Fruit fly (Drosophila melanogaster) whole organism, embryonic: ENCODE measurements around the gene Rad17.

Experiments used
- B-H2 ChIP-seq: fragments of 200-800 bp; sonication (Bioruptor generic); optimal IDR thresholded peaks from 2 replicates; lab custom pipeline; 2018; ENCODE audit warnings: missing biosample characterization, mild to moderate bottlenecking, missing genetic modification characterization
- CG10321 ChIP-seq: fragments of 200-800 bp; sonication (Bioruptor generic); IDR thresholded peaks from 2 replicates; pipeline ENCODE4 v1.3.6; 2022; ENCODE audit warnings: missing biosample characterization, missing genetic modification characterization
- CG12236 ChIP-seq: fragments of 200-800 bp; sonication (Bioruptor generic); optimal IDR thresholded peaks from 2 replicates; lab custom pipeline; 2016; ENCODE audit warnings: missing biosample characterization, missing genetic modification characterization
- CG14014 ChIP-seq: fragments of 200-800 bp; sonication (Bioruptor generic); IDR thresholded peaks from 2 replicates; pipeline ENCODE4 v1.3.6; 2022; ENCODE audit warnings: missing biosample characterization, missing genetic modification characterization
- CG14667 ChIP-seq: fragments of 200-800 bp; sonication (Bioruptor generic); IDR thresholded peaks from 2 replicates; pipeline ENCODE4 v1.3.6; 2022; ENCODE audit warnings: missing biosample characterization, missing genetic modification characterization
- CG1529 ChIP-seq: fragments of 200-800 bp; sonication (Bioruptor generic); optimal IDR thresholded peaks from 3 replicates; lab custom pipeline; 2018; ENCODE audit warnings: missing biosample characterization, missing genetic modification characterization
- CG15514 ChIP-seq: fragments of 200-800 bp; sonication (Bioruptor generic); optimal IDR thresholded peaks from 3 replicates; lab custom pipeline; 2017; ENCODE audit warnings: missing biosample characterization, missing genetic modification characterization, mild to moderate bottlenecking, moderate library complexity, missing genetic modification reagents
- CG15696 ChIP-seq: fragments of 200-800 bp; sonication (Bioruptor generic); optimal IDR thresholded peaks from 2 replicates; lab custom pipeline; 2019; ENCODE audit warnings: missing biosample characterization, mild to moderate bottlenecking, missing genetic modification characterization, moderate library complexity
- CG17361 ChIP-seq: fragments of 200-800 bp; sonication (Bioruptor generic); IDR thresholded peaks from 3 replicates; pipeline ENCODE4 v1.3.6; 2022; ENCODE audit warnings: missing biosample characterization, missing genetic modification characterization
- CG18599 ChIP-seq: fragments of 200-800 bp; sonication (Bioruptor generic); optimal IDR thresholded peaks from 3 replicates; lab custom pipeline; 2017; ENCODE audit warnings: missing biosample characterization, missing genetic modification characterization, mild to moderate bottlenecking, moderate library complexity, missing genetic modification reagents
- CG18619 ChIP-seq: fragments of 200-800 bp; sonication (Bioruptor generic); optimal IDR thresholded peaks from 3 replicates; lab custom pipeline; 2017; ENCODE audit warnings: missing biosample characterization, mild to moderate bottlenecking, missing genetic modification characterization
- CG2889 ChIP-seq: fragments of 200-800 bp; sonication (Bioruptor generic); IDR thresholded peaks from 3 replicates; pipeline ENCODE4 v1.3.6; 2022; ENCODE audit warnings: missing biosample characterization, missing genetic modification characterization
- CG34376 ChIP-seq: fragments of 200-800 bp; sonication (Bioruptor generic); optimal IDR thresholded peaks from 2 replicates; lab custom pipeline; 2018; ENCODE audit warnings: missing biosample characterization, mild to moderate bottlenecking, missing genetic modification characterization
- CG5180 ChIP-seq: fragments of 200-800 bp; sonication (Bioruptor generic); optimal IDR thresholded peaks from 3 replicates; lab custom pipeline; 2017; ENCODE audit warnings: missing biosample characterization, missing genetic modification characterization, mild to moderate bottlenecking, moderate library complexity, missing genetic modification reagents
- CG6791 ChIP-seq: fragments of 200-800 bp; sonication (Bioruptor generic); IDR thresholded peaks from 3 replicates; pipeline ENCODE4 v1.3.6; 2022; ENCODE audit warnings: missing biosample characterization, missing genetic modification characterization; ENCODE audit not compliant: partially characterized antibody
- CG6813 ChIP-seq: fragments of 200-800 bp; sonication (Bioruptor generic); optimal IDR thresholded peaks from 2 replicates; lab custom pipeline; 2017; ENCODE audit warnings: missing biosample characterization, missing genetic modification characterization, mild to moderate bottlenecking, moderate library complexity, missing genetic modification reagents
- CG9437 ChIP-seq: fragments of 200-800 bp; sonication (Bioruptor generic); optimal IDR thresholded peaks from 2 replicates; lab custom pipeline; 2018; ENCODE audit warnings: missing biosample characterization, mild to moderate bottlenecking, missing genetic modification characterization
- CG9876 ChIP-seq: fragments of 200-800 bp; sonication (Bioruptor generic); optimal IDR thresholded peaks from 2 replicates; lab custom pipeline; 2016; ENCODE audit warnings: missing biosample characterization, missing genetic modification characterization
- CoRest ChIP-seq: fragments of 200-800 bp; sonication (Bioruptor generic); optimal IDR thresholded peaks from 3 replicates; lab custom pipeline; 2018; ENCODE audit warnings: missing biosample characterization, mild to moderate bottlenecking, missing genetic modification characterization, moderate library complexity
- Dek ChIP-seq: fragments of 200-800 bp; sonication (Bioruptor generic); optimal IDR thresholded peaks from 3 replicates; lab custom pipeline; 2019; ENCODE audit warnings: missing biosample characterization, mild to moderate bottlenecking, missing genetic modification characterization, moderate library complexity
- Dip3 ChIP-seq: fragments of 200-800 bp; sonication (Bioruptor generic); optimal IDR thresholded peaks from 3 replicates; lab custom pipeline; 2016; ENCODE audit warnings: missing biosample characterization, missing genetic modification characterization
- Dp ChIP-seq: fragments of 200-800 bp; sonication (Bioruptor generic); optimal IDR thresholded peaks from 2 replicates; lab custom pipeline; 2018; ENCODE audit warnings: missing biosample characterization, mild to moderate bottlenecking, missing genetic modification characterization, moderate library complexity
- Dref ChIP-seq: fragments of 200-800 bp; sonication (Bioruptor generic); IDR thresholded peaks from 2 replicates; pipeline ENCODE4 v1.3.6; 2022; ENCODE audit warnings: missing biosample characterization, missing genetic modification characterization
- Fer1 ChIP-seq: fragments of 200-800 bp; sonication (Bioruptor generic); optimal IDR thresholded peaks from 2 replicates; lab custom pipeline; 2017; ENCODE audit warnings: missing biosample characterization, mild to moderate bottlenecking, missing genetic modification characterization
- GATAe ChIP-seq: fragments of 200-800 bp; sonication (Bioruptor generic); conservative IDR thresholded peaks from 2 replicates; pipeline ENCODE4 v1.3.6; 2022; ENCODE audit warnings: missing biosample characterization, missing genetic modification characterization
- Hr51 ChIP-seq, 2 experiments: fragments of 200-800 bp; sonication (Bioruptor generic); optimal IDR thresholded peaks; 2 replicates in 1 of 2; 3 replicates in 1 of 2; lab custom pipeline; 2016 to 2018; ENCODE audit warnings: missing biosample characterization in 2 of 2, missing genetic modification characterization in 2 of 2, mild to moderate bottlenecking in 1 of 2, moderate library complexity in 1 of 2
- PHDP ChIP-seq: fragments of 200-800 bp; sonication (Bioruptor generic); optimal IDR thresholded peaks from 3 replicates; lab custom pipeline; 2018; ENCODE audit warnings: missing biosample characterization, mild to moderate bottlenecking, missing genetic modification characterization, moderate library complexity
- Ptx1 ChIP-seq: fragments of 200-800 bp; sonication (Bioruptor generic); IDR thresholded peaks from 2 replicates; pipeline ENCODE4 v1.3.6; 2022; ENCODE audit warnings: missing biosample characterization, missing genetic modification characterization
- az2 ChIP-seq: fragments of 200-800 bp; sonication (Bioruptor generic); optimal IDR thresholded peaks from 3 replicates; lab custom pipeline; 2016; ENCODE audit warnings: missing biosample characterization, missing genetic modification characterization
- bsh ChIP-seq, 2 experiments: fragments of 200-800 bp; sonication (Bioruptor generic); optimal IDR thresholded peaks; 2 replicates each; lab custom pipeline; 2017 to 2018; ENCODE audit warnings: mild to moderate bottlenecking in 2 of 2, missing biosample characterization in 2 of 2, missing genetic modification characterization in 2 of 2, moderate library complexity in 1 of 2
- fd3F ChIP-seq: fragments of 200-800 bp; sonication (Bioruptor generic); optimal IDR thresholded peaks from 2 replicates; lab custom pipeline; 2018; ENCODE audit warnings: missing biosample characterization, mild to moderate bottlenecking, missing genetic modification characterization, moderate library complexity
- gem ChIP-seq: fragments of 200-800 bp; sonication (Bioruptor generic); optimal IDR thresholded peaks from 2 replicates; lab custom pipeline; 2019; ENCODE audit warnings: missing biosample characterization, mild to moderate bottlenecking, missing genetic modification characterization, moderate library complexity
- gsb-n ChIP-seq: fragments of 200-800 bp; sonication (Bioruptor generic); optimal IDR thresholded peaks from 3 replicates; lab custom pipeline; 2018; ENCODE audit warnings: missing biosample characterization, mild to moderate bottlenecking, missing genetic modification characterization
- gt ChIP-seq: fragments of 200-800 bp; sonication (Bioruptor generic); IDR thresholded peaks from 2 replicates; pipeline ENCODE4 v1.3.6; 2022; ENCODE audit warnings: missing biosample characterization, missing genetic modification characterization
- hb ChIP-seq: fragments of 200-800 bp; sonication (Bioruptor generic); IDR thresholded peaks from 3 replicates; pipeline ENCODE4 v1.3.6; 2022; ENCODE audit warnings: missing biosample characterization, missing genetic modification characterization; ENCODE audit not compliant: partially characterized antibody
- lab ChIP-seq: fragments of 200-800 bp; sonication (Bioruptor generic); optimal IDR thresholded peaks from 3 replicates; lab custom pipeline; 2017; ENCODE audit warnings: missing biosample characterization, missing genetic modification characterization, mild to moderate bottlenecking, moderate library complexity, missing genetic modification reagents
- lola ChIP-seq, 3 experiments: fragments of >200 bp in 2 of 3; fragments of 200-800 bp in 1 of 3; sonication (Bioruptor generic) in 1 of 3; optimal IDR thresholded peaks; 2 replicates each; lab custom pipeline; 2017 to 2019; ENCODE audit warnings: missing biosample characterization in 3 of 3, missing genetic modification characterization in 3 of 3, mild to moderate bottlenecking in 1 of 3, moderate library complexity in 1 of 3
- mld ChIP-seq: fragments of 200-800 bp; sonication (Bioruptor generic); IDR thresholded peaks from 3 replicates; pipeline ENCODE4 v1.3.6; 2022; ENCODE audit warnings: missing biosample characterization, missing genetic modification characterization; ENCODE audit not compliant: partially characterized antibody
- nom ChIP-seq: fragments of 200-800 bp; sonication (Bioruptor generic); optimal IDR thresholded peaks from 2 replicates; lab custom pipeline; 2017; ENCODE audit warnings: missing biosample characterization, missing genetic modification characterization, mild to moderate bottlenecking, moderate library complexity, missing genetic modification reagents
- p53 ChIP-seq: fragments of 200-800 bp; sonication (Bioruptor generic); optimal IDR thresholded peaks from 2 replicates; lab custom pipeline; 2016; ENCODE audit warnings: missing biosample characterization, missing genetic modification characterization
- peb ChIP-seq: fragments of 200-800 bp; sonication (Bioruptor generic); IDR thresholded peaks from 2 replicates; pipeline ENCODE4 v1.3.6; 2022; ENCODE audit warnings: missing biosample characterization, missing genetic modification characterization
- repo ChIP-seq: fragments of 200-800 bp; sonication (Bioruptor generic); optimal IDR thresholded peaks from 2 replicates; lab custom pipeline; 2016; ENCODE audit warnings: missing biosample characterization, missing genetic modification characterization
- run ChIP-seq: fragments of 200-800 bp; sonication (Bioruptor generic); optimal IDR thresholded peaks from 3 replicates; lab custom pipeline; 2018; ENCODE audit warnings: missing biosample characterization, mild to moderate bottlenecking, missing genetic modification characterization
- ssp ChIP-seq: fragments of 200-800 bp; sonication (Bioruptor generic); IDR thresholded peaks from 2 replicates; pipeline ENCODE4 v1.3.6; 2022; ENCODE audit warnings: missing biosample characterization, missing genetic modification characterization
- wdn ChIP-seq: fragments of 200-800 bp; sonication (Bioruptor generic); IDR thresholded peaks from 2 replicates; pipeline ENCODE4 v1.3.6; 2022; ENCODE audit warnings: missing biosample characterization, missing genetic modification characterization
- yki ChIP-seq: fragments of >200 bp; optimal IDR thresholded peaks from 3 replicates; lab custom pipeline; 2018

Gene Rad17

DNA sequence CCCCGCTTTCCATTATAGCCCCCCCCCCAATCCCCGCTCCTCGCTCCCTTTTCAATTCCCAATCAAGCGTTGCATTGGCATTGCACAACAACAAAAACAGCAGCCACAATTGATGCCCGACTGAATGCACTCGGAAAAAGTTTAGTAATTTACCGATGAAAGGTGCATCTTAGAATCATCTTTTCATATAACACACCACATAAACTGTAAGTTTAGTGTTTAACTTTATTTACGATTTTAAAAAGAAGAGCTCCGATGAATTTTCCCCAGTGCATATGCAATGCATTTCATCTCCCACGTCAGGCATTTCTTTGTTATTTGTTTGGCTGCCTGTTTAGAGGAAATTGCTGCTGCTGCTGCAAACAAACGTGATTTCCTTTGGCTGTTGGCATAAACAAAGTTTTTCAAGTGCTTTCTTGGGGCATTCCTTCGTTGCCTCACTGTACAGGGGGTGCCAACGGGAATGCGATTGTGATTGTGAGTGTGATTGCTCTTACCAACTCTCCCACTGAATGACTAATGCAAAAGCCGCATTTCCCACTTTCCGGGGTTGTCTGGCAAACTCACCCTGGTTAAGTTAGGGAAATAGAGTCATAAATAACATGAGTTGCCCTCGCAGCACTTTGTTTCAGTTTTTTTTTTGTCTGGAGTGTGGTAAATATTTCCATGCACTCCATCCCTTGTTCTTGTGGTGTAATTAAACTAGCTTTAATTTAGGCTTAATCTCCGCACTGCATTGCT, 29.4 kb upstream of the Rad17 start (continued):
- TF ChIP-seq p53 (GFP tag; lab: Kevin White, UChicago) = peak; percentile 13
- no peak for TF ChIP-seq GATAe (GFP tag; lab: Robert Waterston, UW)
- no peak for TF ChIP-seq CG9437 (GFP tag; lab: Kevin White, UChicago)
- peak; percentile 29 for TF ChIP-seq CG12236
- peak; percentile 28 for TF ChIP-seq nom
- peak; percentile 60 for TF ChIP-seq gt (GFP tag; lab: Robert Waterston, UW)
- peak; percentile 82 for TF ChIP-seq gem (tag; lab: Kevin White, UChicago)
- TF ChIP-seq az2 = peak; percentile 68
- no peak for TF ChIP-seq Fer1 (GFP tag; lab: Kevin White, UChicago)
- TF ChIP-seq Ptx1 (GFP tag; lab: Robert Waterston, UW) = peak; percentile 51
- peak; percentile 54 for TF ChIP-seq PHDP (tag; lab: Kevin White, UChicago)
- TF ChIP-seq repo = peak; percentile 44
- TF ChIP-seq Dref (GFP tag; lab: Robert Waterston, UW) = no peak
- no peak for TF ChIP-seq CG34376 (GFP tag; lab: Kevin White, UChicago)
- TF ChIP-seq B-H2 = no peak
- TF ChIP-seq CG10321 (GFP tag; lab: Robert Waterston, UW) = no peak
- no peak for TF ChIP-seq hb (GFP tag; lab: Robert Waterston, UW)
- TF ChIP-seq peb = peak; percentile 70
- TF ChIP-seq, all 482 proteins: peak for 261

DNA sequence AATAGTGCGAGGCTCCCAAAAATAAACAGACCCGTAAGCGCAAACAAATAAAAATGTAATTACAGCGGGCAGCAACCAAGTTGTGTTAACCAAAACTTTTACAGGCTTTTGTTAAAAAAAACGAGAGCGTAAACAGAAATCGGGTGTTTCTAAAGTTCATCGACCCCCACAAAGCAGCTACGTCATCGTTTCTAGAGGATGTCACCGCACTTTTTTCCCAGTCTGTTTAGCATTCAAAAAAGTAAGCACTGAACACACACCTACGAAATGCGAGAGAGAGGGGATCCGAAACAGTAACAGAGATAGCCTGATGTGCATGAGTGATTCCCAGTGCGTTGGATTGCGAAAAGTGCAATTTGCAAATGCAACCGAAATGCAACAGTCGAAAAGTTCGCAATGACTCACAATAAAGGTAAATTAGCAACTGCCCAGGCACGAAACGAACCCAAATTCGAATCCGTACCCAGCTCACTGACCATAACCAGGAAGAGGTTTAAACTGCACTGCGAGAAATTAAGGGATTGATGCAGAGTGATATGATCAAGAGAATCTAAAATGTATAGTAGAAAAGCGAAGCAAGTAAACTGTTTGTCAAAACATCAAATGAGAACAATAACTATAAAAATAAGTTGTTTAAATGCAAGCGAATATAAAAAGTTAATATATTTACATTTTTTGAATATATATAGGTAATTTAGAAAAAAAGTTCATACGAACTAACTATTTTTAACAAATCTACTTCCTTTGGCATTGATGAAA, 28.2 kb upstream of the Rad17 start:
- no peak for TF ChIP-seq Dek (tag; lab: Kevin White, UChicago)
- TF ChIP-seq lola (GFP tag; optimal IDR thresholded peaks at IDR 0.05; lab: Kevin White, UChicago) = peak in 1 of 3 experiments; percentile 29
- TF ChIP-seq Hr51 (GFP tag; optimal IDR thresholded peaks at IDR 0.05; lab: Kevin White, UChicago) = no peak
- TF ChIP-seq CG17361 (GFP tag; lab: Robert Waterston, UW) = 0 out of 3 replicates have a peak, but pooled peaks have one; percentile 13
- no peak for TF ChIP-seq wdn (GFP tag; lab: Robert Waterston, UW)
- no peak for TF ChIP-seq CG6813
- TF ChIP-seq Dp (GFP tag; lab: Kevin White, UChicago) = no peak
- no peak for TF ChIP-seq CG18619
- no peak for TF ChIP-seq CG2889
- no peak for TF ChIP-seq CG15514 (GFP tag; lab: Kevin White, UChicago)
- TF ChIP-seq CG6791 = 0 out of 3 replicates have a peak, but pooled peaks have one; percentile 20
- TF ChIP-seq CG5180 (GFP tag; lab: Kevin White, UChicago) = no peak
- TF ChIP-seq Dip3 (GFP tag; lab: Kevin White, UChicago) = no peak
- TF ChIP-seq mld (GFP tag; lab: Robert Waterston, UW) = no peak
- no peak for TF ChIP-seq CG14667 (GFP tag; lab: Robert Waterston, UW)
- TF ChIP-seq bsh (GFP tag; optimal IDR thresholded peaks at IDR 0.05; lab: Kevin White, UChicago) = peak in 1 of 2 experiments; percentile 36
- no peak for TF ChIP-seq CG15696
- TF ChIP-seq CG14014 (GFP tag; lab: Robert Waterston, UW) = no peak
- no peak for TF ChIP-seq fd3F (GFP tag; lab: Kevin White, UChicago)
- peak; percentile 0 for TF ChIP-seq gsb-n (tag; lab: Kevin White, UChicago)
- no peak for TF ChIP-seq B-H2
- TF ChIP-seq CoRest (tag; lab: Kevin White, UChicago) = peak; percentile 24
- no peak for TF ChIP-seq run
- no peak for TF ChIP-seq yki (lab: Kevin White, UChicago)
- TF ChIP-seq CG9876 (GFP tag; lab: Kevin White, UChicago) = no peak
- no peak for TF ChIP-seq lab (GFP tag; lab: Kevin White, UChicago)
- no peak for TF ChIP-seq CG18599 (GFP tag; lab: Kevin White, UChicago)
- peak; percentile 18 for TF ChIP-seq CG1529 (GFP tag; lab: Kevin White, UChicago)
- no peak for TF ChIP-seq ssp
